Fruit fly (Drosophila melanogaster) whole organism, embryonic: ENCODE measurements around the gene CheB38b.

Experiments used
- Abd-B ChIP-seq: fragments of 200-800 bp; sonication (Bioruptor generic); optimal IDR thresholded peaks from 2 replicates; lab custom pipeline; 2018; ENCODE audit warnings: missing biosample characterization, mild to moderate bottlenecking, missing genetic modification characterization, moderate library complexity
- Aef1 ChIP-seq: fragments of 200-800 bp; sonication (Bioruptor generic); IDR thresholded peaks from 3 replicates; pipeline ENCODE4 v1.3.6; 2022; ENCODE audit warnings: missing biosample characterization, missing genetic modification characterization
- Antp ChIP-seq: fragments of 200-800 bp; sonication (Bioruptor generic); optimal IDR thresholded peaks from 3 replicates; lab custom pipeline; 2016; ENCODE audit warnings: missing biosample characterization, missing genetic modification characterization
- B-H2 ChIP-seq: fragments of 200-800 bp; sonication (Bioruptor generic); optimal IDR thresholded peaks from 2 replicates; lab custom pipeline; 2018; ENCODE audit warnings: missing biosample characterization, mild to moderate bottlenecking, missing genetic modification characterization
- CG10274 ChIP-seq: fragments of 200-800 bp; sonication (Bioruptor generic); optimal IDR thresholded peaks from 3 replicates; lab custom pipeline; 2017; ENCODE audit warnings: missing biosample characterization, mild to moderate bottlenecking, missing genetic modification characterization
- CG11093 ChIP-seq: fragments of 200-800 bp; sonication (Bioruptor generic); IDR thresholded peaks from 3 replicates; pipeline ENCODE4 v1.3.6; 2022; ENCODE audit warnings: missing biosample characterization, missing genetic modification characterization
- CG11247 ChIP-seq: fragments of 200-800 bp; sonication (Bioruptor generic); IDR thresholded peaks from 2 replicates; pipeline ENCODE4 v1.3.6; 2022; ENCODE audit warnings: missing biosample characterization, missing genetic modification characterization
- CG11504 ChIP-seq: fragments of 200-800 bp; sonication (Bioruptor generic); optimal IDR thresholded peaks from 3 replicates; lab custom pipeline; 2019; ENCODE audit warnings: missing biosample characterization, mild to moderate bottlenecking, missing genetic modification characterization, moderate library complexity
- CG13123 ChIP-seq: fragments of 200-800 bp; sonication (Bioruptor generic); optimal IDR thresholded peaks from 2 replicates; lab custom pipeline; 2016; ENCODE audit warnings: missing biosample characterization, missing genetic modification characterization
- CG16815 ChIP-seq: fragments of 200-800 bp; sonication (Bioruptor generic); optimal IDR thresholded peaks from 3 replicates; lab custom pipeline; 2017; ENCODE audit warnings: missing biosample characterization, mild to moderate bottlenecking, missing genetic modification characterization
- CG17328 ChIP-seq: fragments of 200-800 bp; sonication (Bioruptor generic); IDR thresholded peaks from 2 replicates; pipeline ENCODE4 v1.3.6; 2022; ENCODE audit warnings: missing biosample characterization, missing genetic modification characterization
- CG17361 ChIP-seq: fragments of 200-800 bp; sonication (Bioruptor generic); IDR thresholded peaks from 3 replicates; pipeline ENCODE4 v1.3.6; 2022; ENCODE audit warnings: missing biosample characterization, missing genetic modification characterization
- CG18476 ChIP-seq: fragments of 200-800 bp; sonication (Bioruptor generic); optimal IDR thresholded peaks from 2 replicates; lab custom pipeline; 2016; ENCODE audit warnings: missing biosample characterization, mild to moderate bottlenecking, missing genetic modification characterization
- CG2875 ChIP-seq: fragments of 200-800 bp; sonication (Bioruptor generic); optimal IDR thresholded peaks from 2 replicates; lab custom pipeline; 2017; ENCODE audit warnings: missing biosample characterization, mild to moderate bottlenecking, missing genetic modification characterization, missing genetic modification reagents
- CG3407 ChIP-seq: fragments of 200-800 bp; sonication (Bioruptor generic); optimal IDR thresholded peaks from 2 replicates; lab custom pipeline; 2018; ENCODE audit warnings: missing biosample characterization, mild to moderate bottlenecking, missing genetic modification characterization
- CG3726 ChIP-seq: fragments of 200-800 bp; sonication (Bioruptor generic); IDR thresholded peaks from 3 replicates; pipeline ENCODE4, ENCODE4 v1.3.6; 2022; ENCODE audit warnings: missing biosample characterization, missing genetic modification characterization
- CG7357 ChIP-seq: fragments of 200-800 bp; sonication (Bioruptor generic); IDR thresholded peaks from 3 replicates; pipeline ENCODE4 v1.3.6; 2022; ENCODE audit warnings: missing biosample characterization, missing genetic modification characterization
- CG7372 ChIP-seq: fragments of 200-800 bp; sonication (Bioruptor generic); IDR thresholded peaks from 2 replicates; pipeline ENCODE4 v1.3.6; 2022; ENCODE audit warnings: missing biosample characterization, missing genetic modification characterization
- CG8281 ChIP-seq: fragments of 200-800 bp; sonication (Bioruptor generic); optimal IDR thresholded peaks from 2 replicates; lab custom pipeline; 2018; ENCODE audit warnings: missing biosample characterization, mild to moderate bottlenecking, missing genetic modification characterization, moderate library complexity
- Chrac-16 ChIP-seq: fragments of 200-800 bp; sonication (Bioruptor generic); optimal IDR thresholded peaks from 3 replicates; lab custom pipeline; 2016; ENCODE audit warnings: missing biosample characterization, missing genetic modification characterization
- Doc2 ChIP-seq: fragments of 200-800 bp; sonication (Bioruptor generic); IDR thresholded peaks from 2 replicates; pipeline ENCODE4 v1.3.6; 2022; ENCODE audit warnings: missing biosample characterization, missing genetic modification characterization
- Gsc ChIP-seq: fragments of 200-800 bp; sonication (Bioruptor generic); IDR thresholded peaks from 2 replicates; pipeline ENCODE4 v1.3.6; 2022; ENCODE audit warnings: missing biosample characterization, missing genetic modification characterization
- Hsf ChIP-seq: fragments of 200-800 bp; sonication (Bioruptor generic); optimal IDR thresholded peaks from 3 replicates; lab custom pipeline; 2016; ENCODE audit warnings: missing biosample characterization, missing genetic modification characterization
- Lim3 ChIP-seq: fragments of 200-800 bp; sonication (Bioruptor generic); IDR thresholded peaks from 2 replicates; pipeline ENCODE4 v1.3.6; 2022; ENCODE audit warnings: missing biosample characterization, missing genetic modification characterization
- MESR4 ChIP-seq: fragments of 200-800 bp; sonication (Bioruptor generic); optimal IDR thresholded peaks from 2 replicates; lab custom pipeline; 2018; ENCODE audit warnings: missing biosample characterization, mild to moderate bottlenecking, missing genetic modification characterization, moderate library complexity
- Max ChIP-seq: fragments of 200-800 bp; sonication (Bioruptor generic); optimal IDR thresholded peaks from 2 replicates; lab custom pipeline; 2016; ENCODE audit warnings: missing biosample characterization, mild to moderate bottlenecking, missing genetic modification characterization
- Meics ChIP-seq: fragments of 200-800 bp; sonication (Bioruptor generic); optimal IDR thresholded peaks from 2 replicates; lab custom pipeline; 2017; ENCODE audit warnings: missing biosample characterization, mild to moderate bottlenecking, missing genetic modification characterization
- NC2α ChIP-seq: fragments of 200-800 bp; sonication (Bioruptor generic); optimal IDR thresholded peaks from 2 replicates; lab custom pipeline; 2016; ENCODE audit warnings: missing biosample characterization, missing genetic modification characterization
- NfI ChIP-seq: fragments of 200-800 bp; sonication (Bioruptor generic); optimal IDR thresholded peaks from 3 replicates; lab custom pipeline; 2018; ENCODE audit warnings: missing biosample characterization, mild to moderate bottlenecking, missing genetic modification characterization, moderate library complexity
- Pdp1 ChIP-seq, 2 experiments: fragments of 200-800 bp; sonication (Bioruptor generic); optimal IDR thresholded peaks; 3 replicates each; lab custom pipeline; 2016; ENCODE audit warnings: missing biosample characterization in 2 of 2, missing genetic modification characterization in 2 of 2, mild to moderate bottlenecking in 1 of 2, moderate library complexity in 1 of 2
- Sin3A ChIP-seq: fragments of >200 bp; optimal IDR thresholded peaks from 2 replicates; lab custom pipeline; 2018
- Sry-δ ChIP-seq: fragments of 200-800 bp; sonication (Bioruptor generic); optimal IDR thresholded peaks from 2 replicates; lab custom pipeline; 2016; ENCODE audit warnings: missing biosample characterization, missing genetic modification characterization
- amos ChIP-seq: fragments of 200-800 bp; sonication (Bioruptor generic); IDR thresholded peaks from 2 replicates; pipeline ENCODE4 v1.3.6; 2022; ENCODE audit warnings: missing biosample characterization, missing genetic modification characterization; ENCODE audit not compliant: partially characterized antibody
- ase ChIP-seq: fragments of 200-800 bp; sonication (Bioruptor generic); IDR thresholded peaks from 3 replicates; pipeline ENCODE4 v1.3.6; 2022; ENCODE audit warnings: missing biosample characterization, missing genetic modification characterization
- bowl ChIP-seq: fragments of 200-800 bp; sonication (Bioruptor generic); IDR thresholded peaks from 2 replicates; pipeline ENCODE4 v1.3.6; 2022; ENCODE audit warnings: missing biosample characterization, missing genetic modification characterization
- cas ChIP-seq: fragments of 200-800 bp; sonication (Bioruptor generic); IDR thresholded peaks from 2 replicates; pipeline ENCODE4 v1.3.6; 2022; ENCODE audit warnings: missing biosample characterization, missing genetic modification characterization
- cg ChIP-seq: fragments of 200-800 bp; sonication (Bioruptor generic); optimal IDR thresholded peaks from 3 replicates; lab custom pipeline; 2019; ENCODE audit warnings: missing biosample characterization, mild to moderate bottlenecking, missing genetic modification characterization, moderate library complexity
- chinmo ChIP-seq: fragments of 200-800 bp; sonication (Bioruptor generic); IDR thresholded peaks from 4 replicates; pipeline ENCODE4 v1.3.6; 2022; ENCODE audit warnings: missing biosample characterization, missing genetic modification characterization; ENCODE audit not compliant: partially characterized antibody
- corto ChIP-seq: fragments of 200-800 bp; sonication (Bioruptor generic); optimal IDR thresholded peaks from 2 replicates; lab custom pipeline; 2016; ENCODE audit warnings: missing biosample characterization, mild to moderate bottlenecking, missing genetic modification characterization, moderate library complexity
- crc ChIP-seq: fragments of 200-800 bp; sonication (Bioruptor generic); optimal IDR thresholded peaks from 2 replicates; lab custom pipeline; 2016; ENCODE audit warnings: missing biosample characterization, missing genetic modification characterization
- crol ChIP-seq: fragments of 200-800 bp; sonication (Bioruptor generic); IDR thresholded peaks from 2 replicates; pipeline ENCODE4 v1.3.6; 2022; ENCODE audit warnings: missing biosample characterization, missing genetic modification characterization
- ewg ChIP-seq: fragments of 200-800 bp; sonication (Bioruptor generic); optimal IDR thresholded peaks from 3 replicates; lab custom pipeline; 2017; ENCODE audit warnings: mild to moderate bottlenecking, missing biosample characterization, missing genetic modification reagents, missing genetic modification characterization
- fd3F ChIP-seq: fragments of 200-800 bp; sonication (Bioruptor generic); optimal IDR thresholded peaks from 2 replicates; lab custom pipeline; 2018; ENCODE audit warnings: missing biosample characterization, mild to moderate bottlenecking, missing genetic modification characterization, moderate library complexity
- fu2 ChIP-seq: fragments of 200-800 bp; sonication (Bioruptor generic); optimal IDR thresholded peaks from 2 replicates; lab custom pipeline; 2016; ENCODE audit warnings: missing biosample characterization, missing genetic modification characterization
- h ChIP-seq: fragments of >200 bp; optimal IDR thresholded peaks from 2 replicates; lab custom pipeline; 2017
- mirr ChIP-seq: fragments of 200-800 bp; sonication (Bioruptor generic); optimal IDR thresholded peaks from 3 replicates; lab custom pipeline; 2018; ENCODE audit warnings: missing biosample characterization, mild to moderate bottlenecking, missing genetic modification characterization
- pita ChIP-seq: fragments of 200-800 bp; sonication (Bioruptor generic); optimal IDR thresholded peaks from 2 replicates; lab custom pipeline; 2017; ENCODE audit warnings: missing biosample characterization, mild to moderate bottlenecking, missing genetic modification characterization
- sima ChIP-seq: fragments of 200-800 bp; sonication (Bioruptor generic); optimal IDR thresholded peaks from 2 replicates; lab custom pipeline; 2016; ENCODE audit warnings: missing biosample characterization, missing genetic modification characterization
- sisA ChIP-seq: fragments of 200-800 bp; sonication (Bioruptor generic); IDR thresholded peaks from 2 replicates; pipeline ENCODE4 v1.3.6; 2022; ENCODE audit warnings: missing biosample characterization, missing genetic modification characterization
- sna ChIP-seq: fragments of 200-800 bp; sonication (Bioruptor generic); IDR thresholded peaks from 2 replicates; pipeline ENCODE4 v1.3.6; 2022; ENCODE audit warnings: missing biosample characterization, missing genetic modification characterization; ENCODE audit not compliant: partially characterized antibody
- tio ChIP-seq: fragments of 200-800 bp; sonication (Bioruptor generic); optimal IDR thresholded peaks from 2 replicates; lab custom pipeline; 2017; ENCODE audit warnings: missing biosample characterization, missing genetic modification characterization, inconsistent platforms

Gene CheB38b

DNA sequence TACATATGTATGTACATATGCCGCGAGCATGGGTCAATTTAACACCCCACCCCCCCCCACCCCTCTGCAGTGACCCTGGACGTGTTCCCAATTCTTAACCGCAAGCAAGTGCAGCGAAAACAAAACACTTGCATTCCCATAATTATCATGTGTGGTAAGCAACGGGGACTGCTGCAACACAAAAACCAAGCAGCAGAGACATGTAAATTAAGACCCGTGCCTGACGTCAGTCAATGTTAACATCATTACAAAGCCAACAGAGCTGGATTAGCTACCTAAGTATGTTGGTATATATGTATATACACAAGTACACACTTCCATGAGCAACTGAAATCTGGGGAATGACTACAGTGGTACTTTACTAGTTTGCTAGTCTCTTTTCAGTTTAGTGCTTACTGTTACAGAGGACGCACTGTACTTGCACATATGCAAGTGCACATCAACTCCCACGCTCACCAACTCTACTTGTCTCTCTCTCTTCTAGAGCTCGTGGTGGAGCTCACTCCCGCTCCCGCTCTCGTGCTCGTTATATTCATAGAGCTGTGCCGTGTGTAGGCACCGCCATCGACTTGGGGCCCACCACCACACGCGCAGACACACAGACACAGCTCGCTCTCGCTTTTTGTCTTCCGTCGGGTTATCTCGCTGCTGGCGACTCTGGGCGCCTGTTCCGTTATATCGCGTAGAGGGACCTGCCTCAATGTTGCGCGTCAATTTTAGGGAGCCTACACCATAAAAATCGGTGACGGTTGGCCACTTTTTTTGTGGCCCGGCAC, 4.4 kb upstream of the CheB38b start (continued):
- TF ChIP-seq B-H2 (peak; percentile 57), Lim3 (GFP tag; lab: Robert Waterston, UW) (no peak), sima (GFP tag; lab: Kevin White, UChicago) (no peak), h (lab: Kevin White, UChicago) (no peak), CG7357 (GFP tag; lab: Robert Waterston, UW) (no peak), CG18476 (GFP tag; lab: Kevin White, UChicago) (no peak), CG16815 (no peak), Meics (GFP tag; lab: Kevin White, UChicago) (no peak), ewg (GFP tag; lab: Kevin White, UChicago) (no peak), Abd-B (GFP tag; lab: Kevin White, UChicago) (no peak), corto (GFP tag; lab: Kevin White, UChicago) (no peak), CG10274 (GFP tag; lab: Kevin White, UChicago) (no peak), NfI (GFP tag; lab: Kevin White, UChicago) (no peak), CG11504 (peak; percentile 92), CG17328 (GFP tag; lab: Robert Waterston, UW) (peak; percentile 33; the same call in 1 of the 2 replicates), amos (no peak), cas (no peak; the same call in 1 of the 2 replicates), sisA (no peak), CG11093 (no peak), bowl (no peak), Antp (GFP tag; lab: Kevin White, UChicago) (no peak), CG8281 (tag; lab: Kevin White, UChicago) (no peak), sna (GFP tag; lab: Robert Waterston, UW) (peak; percentile 53; the same call in 1 of the 2 replicates), NC2α (GFP tag; lab: Kevin White, UChicago) (no peak), crc (GFP tag; lab: Kevin White, UChicago) (no peak), MESR4 (GFP tag; lab: Kevin White, UChicago) (no peak), Pdp1 (GFP tag; optimal IDR thresholded peaks at IDR 0.05; lab: Kevin White, UChicago) (peak in 1 of 2 experiments; percentile 25), cg (peak; percentile 84), CG3407 (no peak), mirr (GFP tag; lab: Kevin White, UChicago) (no peak), fu2 (GFP tag; lab: Kevin White, UChicago) (no peak), CG17361 (GFP tag; lab: Robert Waterston, UW) (no peak), Chrac-16 (GFP tag; lab: Kevin White, UChicago) (no peak), pita (GFP tag; lab: Kevin White, UChicago) (no peak), CG3726 (GFP tag; lab: Robert Waterston, UW) (no peak), CG11247 (GFP tag; lab: Robert Waterston, UW) (no peak), Aef1 (GFP tag; lab: Robert Waterston, UW) (no peak), Doc2 (GFP tag; lab: Robert Waterston, UW) (no peak), CG7372 (GFP tag; lab: Robert Waterston, UW) (no peak), crol (GFP tag; lab: Robert Waterston, UW) (peak; percentile 49; the same call in 1 of the 2 replicates), CG13123 (GFP tag; lab: Kevin White, UChicago) (no peak), CG2875 (GFP tag; lab: Kevin White, UChicago) (no peak), Max (GFP tag; lab: Kevin White, UChicago) (no peak), chinmo (GFP tag; lab: Robert Waterston, UW) (peak; percentile 82; the same call in 3 of the 4 replicates), fd3F (GFP tag; lab: Kevin White, UChicago) (no peak), Sry-δ (no peak), Sin3A (no peak), Gsc (GFP tag; lab: Robert Waterston, UW) (no peak), Hsf (GFP tag; lab: Kevin White, UChicago) (no peak), ase (0 out of 3 replicates have a peak, but pooled peaks have one; percentile 47), tio (no peak)
